Worm (Caenorhabditis elegans) whole organism, L4/young adult: ENCODE data around the gene gcy-34.

Source experiments
- dao-5 ChIP-seq: sonication (generic microtip); optimal IDR thresholded peaks from 2 replicates; lab custom pipeline; 2016; ENCODE audit warnings: missing genotype, missing genetic modification characterization, moderate library complexity, missing compliant biosample characterization
- him-1 ChIP-seq: sonication (generic microtip); optimal IDR thresholded peaks from 2 replicates; lab custom pipeline; 2016; ENCODE audit warnings: missing genotype, missing genetic modification reagents, missing genetic modification characterization, missing compliant biosample characterization

DNA sequence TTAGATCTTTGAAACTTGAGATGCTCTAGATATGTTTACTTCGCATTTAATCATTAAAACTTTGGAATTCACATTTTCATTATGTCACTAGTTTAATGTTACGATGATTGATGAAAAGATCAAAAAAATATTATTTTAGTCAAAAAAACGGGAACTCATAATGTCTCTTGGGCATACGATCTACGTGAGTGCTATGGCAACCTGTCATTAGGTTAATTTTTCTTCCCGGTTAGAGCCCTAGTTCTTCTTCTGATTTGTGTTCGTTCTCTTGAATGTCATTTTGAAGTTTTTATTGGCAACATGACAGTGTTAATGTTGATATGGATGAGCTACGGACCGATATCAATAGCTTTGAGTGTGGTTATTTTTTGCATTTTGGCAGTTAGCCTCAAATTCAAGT, 22.3 kb downstream of the gcy-34 start, which contains the start of gene srg-46:
- TF ChIP-seq him-1 (tag; lab: Kevin White, UChicago) (no peak), dao-5 (tag; lab: Kevin White, UChicago) (no peak)
